Worm (Caenorhabditis elegans) whole organism, early embryonic: Measurements from ENCODE around the gene D1005.10.

Experiments
- ets-7 ChIP-seq: sonication (generic microtip); optimal IDR thresholded peaks from 2 replicates; lab custom pipeline; 2016; ENCODE audit warnings: missing genotype, missing genetic modification characterization, missing compliant biosample characterization
- flt-1 ChIP-seq: fragments of 200-800 bp; sonication (Bioruptor generic); IDR thresholded peaks from 2 replicates; pipeline ENCODE4 v1.3.6; 2022; ENCODE audit warnings: missing genetic modification characterization, missing compliant biosample characterization
- scrt-1 ChIP-seq: fragments of 200-800 bp; sonication (Bioruptor generic); IDR thresholded peaks from 2 replicates; pipeline ENCODE4 v1.3.6; 2022; ENCODE audit warnings: missing genetic modification characterization, missing compliant biosample characterization
- sea-1 ChIP-seq: fragments of 200-800 bp; sonication (Bioruptor generic); conservative IDR thresholded peaks from 2 replicates; pipeline ENCODE4 v1.3.6; 2022; ENCODE audit warnings: missing genetic modification characterization, missing compliant biosample characterization
- tbx-11 ChIP-seq: fragments of 200-800 bp; sonication (Bioruptor generic); IDR thresholded peaks from 2 replicates; pipeline ENCODE4 v1.3.6; 2022; ENCODE audit warnings: missing genetic modification characterization, missing compliant biosample characterization
- tra-4 ChIP-seq: sonication (generic microtip); optimal IDR thresholded peaks from 2 replicates; lab custom pipeline; 2017; ENCODE audit warnings: missing genetic modification characterization, missing compliant biosample characterization

ce11 chrX:1445696-1446095 is 40.3 kb downstream of the D1005.10 start:
- TF ChIP-seq tbx-11 (GFP tag; lab: Robert Waterston, UW) (no peak), flt-1 (GFP tag; lab: Robert Waterston, UW) (no peak), tra-4 (no peak), sea-1 (GFP tag; lab: Robert Waterston, UW) (no peak), scrt-1 (GFP tag; lab: Robert Waterston, UW) (no peak), ets-7 (tag; lab: Kevin White, UChicago) (no peak)
